Fruit fly (Drosophila melanogaster): ENCODE results near the gene cona.

Gene cona

dm6 chr3R:18365978-18366643 is 19.5 kb upstream of the cona start, which contains the start of the genes WRNexo and Nup43 (continued):
- TF ChIP-seq CG13424 (tag; optimal IDR thresholded peaks at IDR 0.05) (peak; percentile 25), Poxn (GFP tag; IDR thresholded peaks at IDR 0.05) (no peak), CG10979 (tag; optimal IDR thresholded peaks at IDR 0.05) (peak; percentile 9), CG9876 (GFP tag; optimal IDR thresholded peaks at IDR 0.05) (no peak), wek (GFP tag; optimal IDR thresholded peaks at IDR 0.05) (no peak), CG31388 (GFP tag; optimal IDR thresholded peaks at IDR 0.05) (no peak), Atf-2 (GFP tag; optimal IDR thresholded peaks at IDR 0.05) (no peak), Antp (GFP tag; optimal IDR thresholded peaks at IDR 0.05) (peak; percentile 41), p53 (GFP tag; optimal IDR thresholded peaks at IDR 0.05) (no peak), NfI (GFP tag; optimal IDR thresholded peaks at IDR 0.05) (peak; percentile 22), her (GFP tag; optimal IDR thresholded peaks at IDR 0.05) (no peak), Oaz (GFP tag; IDR thresholded peaks at IDR 0.05) (no peak), CG8944 (GFP tag; optimal IDR thresholded peaks at IDR 0.05) (peak; percentile 42), sisA (GFP tag; IDR thresholded peaks at IDR 0.05) (peak; percentile 14; the same call in 1 of the 2 replicates), Stat92E (GFP tag; optimal IDR thresholded peaks at IDR 0.05) (no peak), CG3407 (GFP tag; optimal IDR thresholded peaks at IDR 0.05) (no peak), Hmr (GFP tag; optimal IDR thresholded peaks at IDR 0.05) (peak; percentile 35), CG30020 (tag; optimal IDR thresholded peaks at IDR 0.05) (peak; percentile 72), CG1832 (GFP tag; optimal IDR thresholded peaks at IDR 0.05) (no peak), Camta (GFP tag; optimal IDR thresholded peaks at IDR 0.05) (peak; percentile 3), btn (GFP tag; optimal IDR thresholded peaks at IDR 0.05) (no peak), Optix (GFP tag; IDR thresholded peaks at IDR 0.05) (no peak), emc (GFP tag; optimal IDR thresholded peaks at IDR 0.05) (no peak), CG5245 (GFP tag; optimal IDR thresholded peaks at IDR 0.05) (no peak), ems (GFP tag; optimal IDR thresholded peaks at IDR 0.05) (peak; percentile 14), sd (tag; optimal IDR thresholded peaks at IDR 0.05) (no peak), CG16813 (GFP tag; IDR thresholded peaks at IDR 0.05; ENCODE audit: partially characterized antibody) (no peak), ERR (GFP tag; optimal IDR thresholded peaks at IDR 0.05) (no peak), jing (GFP tag; optimal IDR thresholded peaks at IDR 0.05) (no peak), CG2120 (GFP tag; optimal IDR thresholded peaks at IDR 0.05) (peak; percentile 55), Asciz (GFP tag; optimal IDR thresholded peaks at IDR 0.05) (no peak), phol (tag; optimal IDR thresholded peaks at IDR 0.05) (peak; percentile 59), Sox100B (GFP tag; optimal IDR thresholded peaks at IDR 0.05) (no peak), CG8359 (GFP tag; optimal IDR thresholded peaks at IDR 0.05; ENCODE audit: borderline replicate concordance) (no peak), CG2889 (GFP tag; IDR thresholded peaks at IDR 0.05) (no peak), CG32532 (GFP tag; IDR thresholded peaks at IDR 0.05) (peak; percentile 59), CG17568 (GFP tag; optimal IDR thresholded peaks at IDR 0.05) (no peak), MTF-1 (GFP tag; optimal IDR thresholded peaks at IDR 0.05; ENCODE audit: borderline replicate concordance) (no peak), CG4617 (GFP tag; optimal IDR thresholded peaks at IDR 0.05; ENCODE audit: borderline replicate concordance) (no peak), Neu2 (GFP tag; optimal IDR thresholded peaks at IDR 0.05; ENCODE audit: borderline replicate concordance) (no peak), prd (optimal IDR thresholded peaks at IDR 0.05) (no peak), prd (GFP tag; IDR thresholded peaks at IDR 0.05) (peak; percentile 52; the same call in 2 of the 3 replicates), ara (GFP tag; IDR thresholded peaks at IDR 0.05) (no peak), lola (GFP tag; optimal IDR thresholded peaks at IDR 0.05) (peak in 1 of 3 experiments; percentile 53), Usf (GFP tag; optimal IDR thresholded peaks at IDR 0.05) (no peak), vfl (GFP tag; optimal IDR thresholded peaks at IDR 0.05) (peak; percentile 2), CG2116 (GFP tag; optimal IDR thresholded peaks at IDR 0.05) (peak; percentile 36), NK7.1 (GFP tag; optimal IDR thresholded peaks at IDR 0.05) (no peak), CG15601 (tag; optimal IDR thresholded peaks at IDR 0.05) (no peak), Gug (GFP tag; IDR thresholded peaks at IDR 0.05) (peak; percentile 32; the same call in 2 of the 4 replicates)
